Worm (Caenorhabditis elegans): ENCODE measurements around the gene ceeh-2.

DNA sequence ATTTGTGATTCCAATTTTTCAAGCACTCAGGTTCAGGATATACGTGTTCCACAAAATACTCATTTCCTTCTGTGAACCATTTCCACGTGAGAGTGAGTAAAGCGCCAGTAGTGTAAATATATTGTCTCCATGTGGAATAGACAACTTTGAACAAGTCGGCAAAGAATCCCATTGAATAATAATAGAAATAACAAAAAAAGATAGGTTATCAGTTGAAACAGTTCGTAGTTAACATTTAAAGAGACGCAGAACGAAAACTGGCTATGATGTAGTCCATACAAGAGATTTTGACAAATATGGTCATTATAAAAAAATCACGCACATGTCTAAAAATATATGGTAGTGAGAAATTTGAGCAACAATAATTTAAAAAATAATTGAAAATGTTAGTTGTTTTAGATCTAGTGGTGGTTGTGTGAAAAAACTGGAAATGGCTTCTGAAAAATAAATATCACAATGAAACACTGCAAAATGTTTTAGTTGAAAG lies at the start of gene ceeh-2:
- TF ChIP-seq sea-2 (GFP tag; optimal IDR thresholded peaks at IDR 0.05) = no peak
- no peak for TF ChIP-seq nhr-11 (tag; optimal IDR thresholded peaks at IDR 0.05)
- no peak for TF ChIP-seq aly-2 (tag; optimal IDR thresholded peaks at IDR 0.05)
- TF ChIP-seq zag-1 (tag; optimal IDR thresholded peaks at IDR 0.05) = no peak
- TF ChIP-seq ama-1 (optimal IDR thresholded peaks at IDR 0.05) = no peak
- no peak for TF ChIP-seq daf-12 (tag; optimal IDR thresholded peaks at IDR 0.05)
